Worm (Caenorhabditis elegans): ENCODE results near the gene mltn-12.

ce11 chrIV:9045252-9045651 lies 52.4 kb downstream of the mltn-12 start, which contains the start of gene Y73F4A.1:
- TF ChIP-seq mec-3 (tag; optimal IDR thresholded peaks at IDR 0.05; ENCODE audit: borderline replicate concordance) (no peak), pha-4 (tag; optimal IDR thresholded peaks at IDR 0.05) (no peak), ama-1 (optimal IDR thresholded peaks at IDR 0.05) (no peak), nfya-1 (tag; optimal IDR thresholded peaks at IDR 0.05) (no peak), hlh-30 (tag; optimal IDR thresholded peaks at IDR 0.05; ENCODE audit: insufficient read depth) (no peak), sox-4 (tag; optimal IDR thresholded peaks at IDR 0.05) (no peak), dve-1 (tag; optimal IDR thresholded peaks at IDR 0.05) (no peak), elt-2 (tag; optimal IDR thresholded peaks at IDR 0.05) (no peak), ceh-14 (tag; optimal IDR thresholded peaks at IDR 0.05) (no peak), fkh-10 (GFP tag; optimal IDR thresholded peaks at IDR 0.05) (no peak)
